Worm (Caenorhabditis elegans) whole organism, midembryonic: ENCODE results near the gene tex-2.

Experiments
- flt-1 ChIP-seq: fragments of 200-800 bp; sonication (Bioruptor generic); IDR thresholded peaks from 2 replicates; pipeline ENCODE4 v1.3.6; 2022; ENCODE audit warnings: missing genetic modification characterization, missing compliant biosample characterization
- med-1 ChIP-seq: sonication (generic microtip); optimal IDR thresholded peaks from 2 replicates; lab custom pipeline; 2017; ENCODE audit warnings: missing genetic modification characterization, mild to moderate bottlenecking, missing compliant biosample characterization, antibody characterized with exemption, missing genetic modification reagents; ENCODE audit not compliant: insufficient read depth
- ref-1 ChIP-seq: fragments of 200-800 bp; sonication (Bioruptor generic); conservative IDR thresholded peaks from 2 replicates; pipeline ENCODE4 v1.3.6; 2022; ENCODE audit warnings: missing genetic modification reagents, missing genetic modification characterization, missing compliant biosample characterization
- ztf-23 ChIP-seq: fragments of 200-800 bp; sonication (Bioruptor generic); IDR thresholded peaks from 2 replicates; pipeline ENCODE4 v1.3.6; 2022; ENCODE audit warnings: missing genetic modification reagents, missing genetic modification characterization, missing compliant biosample characterization
- ztf-29 ChIP-seq: fragments of 200-800 bp; sonication (Bioruptor generic); IDR thresholded peaks from 2 replicates; pipeline ENCODE4 v1.3.6; 2022; ENCODE audit warnings: missing genetic modification reagents, missing genetic modification characterization, missing compliant biosample characterization

- TF ChIP-seq flt-1 (GFP tag; lab: Robert Waterston, UW) (no peak), ref-1 (no peak), ztf-23 (GFP tag; lab: Robert Waterston, UW) (no peak), med-1 (GFP tag; lab: Kevin White, UChicago) (no peak), ztf-29 (GFP tag; lab: Robert Waterston, UW) (no peak)
These were observed 35.0 kb downstream of the tex-2 start, which contains the start of gene ZK1248.15 for ce11 chrII:5838453-5838852.
